Worm (Caenorhabditis elegans) whole organism, late embryonic: Measurements from ENCODE around the gene ret-1.

ENCODE experiments used
- C08G9.2 ChIP-seq: sonication (generic microtip); optimal IDR thresholded peaks from 2 replicates; lab custom pipeline; 2016; ENCODE audit warnings: mild to moderate bottlenecking, missing genetic modification characterization, moderate library complexity, missing compliant biosample characterization
- C38D4.7 ChIP-seq: fragments of 200-800 bp; sonication (Bioruptor generic); optimal IDR thresholded peaks from 2 replicates; lab custom pipeline; 2018; ENCODE audit warnings: mild to moderate bottlenecking, missing genetic modification characterization, moderate library complexity, missing compliant biosample characterization
- F13H6.1 ChIP-seq: sonication (generic microtip); optimal IDR thresholded peaks from 2 replicates; lab custom pipeline; 2016; ENCODE audit warnings: missing genetic modification characterization, missing compliant biosample characterization
- Y22D7AL.16 ChIP-seq: sonication (generic microtip); optimal IDR thresholded peaks from 2 replicates; lab custom pipeline; 2016; ENCODE audit warnings: missing genetic modification characterization, missing compliant biosample characterization
- ahr-1 ChIP-seq: sonication (generic microtip); optimal IDR thresholded peaks from 2 replicates; lab custom pipeline; 2016; ENCODE audit warnings: missing genetic modification characterization, missing compliant biosample characterization
- ama-1 ChIP-seq: fragments of 150-350 bp; optimal IDR thresholded peaks from 2 replicates; lab custom pipeline; 2014
- ceh-14 ChIP-seq: sonication (generic microtip); optimal IDR thresholded peaks from 2 replicates; lab custom pipeline; 2016; ENCODE audit warnings: missing genotype, missing genetic modification characterization, missing compliant biosample characterization
- ceh-18 ChIP-seq: sonication (generic microtip); optimal IDR thresholded peaks from 2 replicates; lab custom pipeline; 2016; ENCODE audit warnings: missing genetic modification characterization, missing compliant biosample characterization
- ceh-2 ChIP-seq: sonication (generic microtip); optimal IDR thresholded peaks from 2 replicates; lab custom pipeline; 2016; ENCODE audit warnings: missing genotype, missing genetic modification characterization, missing compliant biosample characterization
- ceh-22 ChIP-seq: sonication (generic microtip); optimal IDR thresholded peaks from 2 replicates; lab custom pipeline; 2017; ENCODE audit warnings: missing biosample characterization, missing genetic modification characterization
- ceh-24 ChIP-seq: sonication (generic microtip); optimal IDR thresholded peaks from 2 replicates; lab custom pipeline; 2016; ENCODE audit warnings: mild to moderate bottlenecking, missing genetic modification characterization, missing compliant biosample characterization
- ceh-30 ChIP-seq: fragments of 150-350 bp; optimal IDR thresholded peaks from 2 replicates; lab custom pipeline; 2014; ENCODE audit warnings: missing biosample characterization, missing genetic modification characterization
- ceh-31 ChIP-seq: sonication (generic microtip); optimal IDR thresholded peaks from 2 replicates; lab custom pipeline; 2016; ENCODE audit warnings: missing genetic modification characterization, missing compliant biosample characterization
- ceh-45 ChIP-seq: fragments of 200-800 bp; sonication (Bioruptor generic); IDR thresholded peaks from 2 replicates; pipeline ENCODE4 v1.3.6; 2022; ENCODE audit warnings: missing genetic modification reagents, missing genetic modification characterization, missing compliant biosample characterization
- ceh-48 ChIP-seq: sonication (generic microtip); optimal IDR thresholded peaks from 2 replicates; lab custom pipeline; 2016; ENCODE audit warnings: missing genetic modification characterization, inconsistent platforms, missing compliant biosample characterization
- ceh-9 ChIP-seq: sonication (generic microtip); optimal IDR thresholded peaks from 2 replicates; lab custom pipeline; 2016; ENCODE audit warnings: mild to moderate bottlenecking, missing genetic modification characterization, inconsistent platforms, missing compliant biosample characterization
- che-1 ChIP-seq: sonication (generic microtip); optimal IDR thresholded peaks from 2 replicates; lab custom pipeline; 2016; ENCODE audit warnings: mild to moderate bottlenecking, missing genetic modification characterization, missing compliant biosample characterization
- elt-2 ChIP-seq: sonication (generic microtip); optimal IDR thresholded peaks from 2 replicates; lab custom pipeline; 2016; ENCODE audit warnings: missing genetic modification reagents, missing genetic modification characterization, missing compliant biosample characterization
- elt-4 ChIP-seq: sonication (generic microtip); optimal IDR thresholded peaks from 2 replicates; lab custom pipeline; 2016; ENCODE audit warnings: missing genetic modification characterization, missing compliant biosample characterization
- eyg-1 ChIP-seq: sonication (generic microtip); optimal IDR thresholded peaks from 2 replicates; lab custom pipeline; 2016; ENCODE audit warnings: missing genotype, missing genetic modification characterization, missing compliant biosample characterization
- fax-1 ChIP-seq: sonication (generic microtip); optimal IDR thresholded peaks from 2 replicates; lab custom pipeline; 2016; ENCODE audit warnings: missing genotype, missing genetic modification characterization, missing compliant biosample characterization
- fkh-6 ChIP-seq: sonication (generic microtip); optimal IDR thresholded peaks from 2 replicates; lab custom pipeline; 2016; ENCODE audit warnings: missing genetic modification characterization, missing compliant biosample characterization
- hlh-13 ChIP-seq: fragments of 200-800 bp; sonication (Bioruptor generic); optimal IDR thresholded peaks from 2 replicates; lab custom pipeline; 2018; ENCODE audit warnings: mild to moderate bottlenecking, missing genetic modification characterization, missing compliant biosample characterization
- hlh-15 ChIP-seq: sonication (generic microtip); optimal IDR thresholded peaks from 2 replicates; lab custom pipeline; 2016; ENCODE audit warnings: missing genetic modification characterization, missing compliant biosample characterization
- hlh-30 ChIP-seq: sonication (generic microtip); optimal IDR thresholded peaks from 2 replicates; lab custom pipeline; 2017; ENCODE audit warnings: antibody characterized with exemption, missing genetic modification characterization, missing compliant biosample characterization; ENCODE audit not compliant: insufficient read depth
- hlh-8 ChIP-seq: sonication (generic microtip); optimal IDR thresholded peaks from 2 replicates; lab custom pipeline; 2016; ENCODE audit warnings: missing genotype, missing genetic modification characterization, missing compliant biosample characterization
- lin-11 ChIP-seq: fragments of 200-800 bp; sonication (Bioruptor generic); optimal IDR thresholded peaks from 2 replicates; lab custom pipeline; 2018; ENCODE audit warnings: mild to moderate bottlenecking, missing genetic modification characterization, missing compliant biosample characterization
- madf-2 ChIP-seq: sonication (generic microtip); optimal IDR thresholded peaks from 2 replicates; lab custom pipeline; 2017; ENCODE audit warnings: missing genetic modification characterization, missing compliant biosample characterization
- nfya-1 ChIP-seq: sonication (generic microtip); optimal IDR thresholded peaks from 2 replicates; lab custom pipeline; 2017; ENCODE audit warnings: missing genetic modification characterization, mild to moderate bottlenecking, missing compliant biosample characterization, antibody characterized with exemption, moderate library complexity
- nhr-11 ChIP-seq: fragments of 150-350 bp; optimal IDR thresholded peaks from 2 replicates; lab custom pipeline; 2014; ENCODE audit warnings: missing biosample characterization, missing genetic modification characterization
- nhr-232 ChIP-seq: sonication (generic microtip); optimal IDR thresholded peaks from 2 replicates; lab custom pipeline; 2016; ENCODE audit warnings: missing genetic modification characterization, missing compliant biosample characterization
- odd-2 ChIP-seq: sonication (generic microtip); optimal IDR thresholded peaks from 2 replicates; lab custom pipeline; 2017; ENCODE audit warnings: antibody characterized with exemption, mild to moderate bottlenecking, missing genetic modification characterization, missing compliant biosample characterization
- pax-1 ChIP-seq: fragments of 150-350 bp; optimal IDR thresholded peaks from 2 replicates; lab custom pipeline; 2014; ENCODE audit warnings: missing biosample characterization, missing genetic modification characterization
- pha-4 ChIP-seq: fragments of 150-350 bp; optimal IDR thresholded peaks from 2 replicates; lab custom pipeline; 2018; ENCODE audit warnings: missing biosample characterization, missing genetic modification reagents, missing genetic modification characterization
- pqm-1 ChIP-seq: sonication (generic microtip); optimal IDR thresholded peaks from 2 replicates; lab custom pipeline; 2016; ENCODE audit warnings: missing genetic modification characterization, missing compliant biosample characterization
- ref-2 ChIP-seq: sonication (generic microtip); optimal IDR thresholded peaks from 2 replicates; lab custom pipeline; 2016; ENCODE audit warnings: missing genetic modification characterization, missing compliant biosample characterization
- rnt-1 ChIP-seq: sonication (generic microtip); optimal IDR thresholded peaks from 2 replicates; lab custom pipeline; 2016; ENCODE audit warnings: missing genetic modification characterization, missing compliant biosample characterization
- sdc-2 ChIP-seq: sonication (generic microtip); optimal IDR thresholded peaks from 2 replicates; lab custom pipeline; 2016; ENCODE audit warnings: missing genotype, missing genetic modification characterization, missing compliant biosample characterization
- sox-4 ChIP-seq: sonication (generic microtip); optimal IDR thresholded peaks from 2 replicates; lab custom pipeline; 2017; ENCODE audit warnings: mild to moderate bottlenecking, missing genetic modification characterization, inconsistent platforms, missing compliant biosample characterization
- syd-9 ChIP-seq: sonication (generic microtip); optimal IDR thresholded peaks from 2 replicates; lab custom pipeline; 2016; ENCODE audit warnings: mild to moderate bottlenecking, missing genetic modification characterization, moderate library complexity, missing compliant biosample characterization
- tbx-2 ChIP-seq: sonication (generic microtip); optimal IDR thresholded peaks from 2 replicates; lab custom pipeline; 2016; ENCODE audit warnings: missing genetic modification characterization, missing compliant biosample characterization
- tbx-7 ChIP-seq: sonication (generic microtip); optimal IDR thresholded peaks from 2 replicates; lab custom pipeline; 2016; ENCODE audit warnings: missing genotype, missing genetic modification characterization, missing compliant biosample characterization
- ttx-3 ChIP-seq: sonication (generic microtip); optimal IDR thresholded peaks from 2 replicates; lab custom pipeline; 2016; ENCODE audit warnings: missing genetic modification reagents, missing genetic modification characterization, missing compliant biosample characterization
- unc-3 ChIP-seq, 2 experiments: fragments of 200-800 bp in 1 of 2; sonication (Bioruptor generic) in 1 of 2; sonication (generic microtip) in 1 of 2; conservative IDR thresholded peaks in 1 of 2; optimal IDR thresholded peaks in 1 of 2; 2 replicates each; pipeline versions ENCODE4 v1.3.6 to Lab custom; 2016 to 2022; ENCODE audit warnings: missing compliant biosample characterization in 2 of 2, missing genetic modification characterization in 2 of 2, missing genetic modification reagents in 1 of 2
- unc-55 ChIP-seq: sonication (generic microtip); optimal IDR thresholded peaks from 2 replicates; lab custom pipeline; 2017; ENCODE audit warnings: missing biosample characterization, missing genetic modification reagents, missing genetic modification characterization
- unc-86 ChIP-seq: sonication (generic microtip); optimal IDR thresholded peaks from 2 replicates; lab custom pipeline; 2016; ENCODE audit warnings: missing genetic modification characterization, missing compliant biosample characterization

The ret-1 gene

DNA sequence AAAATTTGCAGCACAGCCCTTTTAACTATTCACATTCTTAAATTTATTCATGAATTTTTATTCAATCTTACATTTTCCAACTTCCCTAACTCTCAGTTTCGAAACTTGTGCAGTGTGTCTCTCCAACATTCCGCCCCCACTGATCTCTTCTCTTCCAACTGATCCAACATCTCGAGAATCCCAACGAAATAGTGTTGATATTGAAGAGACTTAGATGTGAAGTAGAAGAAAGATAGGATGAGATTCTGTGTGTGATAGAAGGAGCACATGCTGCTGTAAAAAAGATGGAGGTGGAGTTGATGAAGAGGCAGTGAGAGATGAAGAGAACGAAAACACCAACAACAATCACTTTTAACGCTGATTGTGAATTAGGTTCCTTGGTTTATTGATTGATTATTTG is 26.9 kb downstream of the ret-1 start:
- no peak for TF ChIP-seq pax-1 (tag; lab: Kevin White, UChicago)
- TF ChIP-seq elt-4, result no peak
- no peak for TF ChIP-seq nhr-232 (tag; lab: Kevin White, UChicago)
- TF ChIP-seq unc-55, result peak; percentile 24
- TF ChIP-seq Y22D7AL.16 (tag; lab: Kevin White, UChicago), result no peak
- no peak for TF ChIP-seq C08G9.2 (tag; lab: Kevin White, UChicago)
- no peak for TF ChIP-seq fax-1
- TF ChIP-seq ceh-9 (tag; lab: Kevin White, UChicago), result no peak
- no peak for TF ChIP-seq fkh-6
- TF ChIP-seq che-1, result no peak
- no peak for TF ChIP-seq ceh-31
- TF ChIP-seq hlh-15, result no peak
- TF ChIP-seq unc-86 (tag; lab: Kevin White, UChicago), result no peak
- TF ChIP-seq F13H6.1 (tag; lab: Kevin White, UChicago), result no peak
- no peak for TF ChIP-seq ttx-3 (tag; lab: Kevin White, UChicago)
- peak; percentile 29 for TF ChIP-seq ceh-18 (tag; lab: Kevin White, UChicago)
- no peak for TF ChIP-seq ceh-30 (tag; lab: Kevin White, UChicago)

DNA sequence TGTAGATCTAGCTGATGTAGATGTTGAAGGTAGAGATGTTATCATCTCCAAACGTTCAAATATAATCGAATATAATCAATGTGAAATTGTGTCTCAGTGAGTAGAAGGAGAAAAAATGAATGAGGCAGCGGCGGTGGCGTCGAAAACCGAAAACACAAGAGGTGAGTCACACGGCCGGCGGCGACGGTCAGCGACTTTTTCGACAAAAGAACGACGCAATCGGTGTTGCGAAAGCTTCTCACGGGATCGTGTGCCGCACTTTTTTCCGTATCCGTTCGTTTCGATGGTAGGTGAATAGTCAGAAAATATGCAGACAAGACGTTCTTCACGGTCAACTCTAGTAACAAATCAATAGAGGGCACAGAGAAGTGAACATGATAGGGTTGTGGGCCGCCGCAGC is 31.7 kb downstream of the ret-1 start, which contains the start of gene rin-1:
Gene rin-1 (minus strand): TSS at position 101 of the 400 bp plus-strand sequence.
- no peak for TF ChIP-seq elt-4
- TF ChIP-seq F13H6.1 (tag; lab: Kevin White, UChicago), result no peak
- TF ChIP-seq, all 69 proteins: peak for 0

DNA sequence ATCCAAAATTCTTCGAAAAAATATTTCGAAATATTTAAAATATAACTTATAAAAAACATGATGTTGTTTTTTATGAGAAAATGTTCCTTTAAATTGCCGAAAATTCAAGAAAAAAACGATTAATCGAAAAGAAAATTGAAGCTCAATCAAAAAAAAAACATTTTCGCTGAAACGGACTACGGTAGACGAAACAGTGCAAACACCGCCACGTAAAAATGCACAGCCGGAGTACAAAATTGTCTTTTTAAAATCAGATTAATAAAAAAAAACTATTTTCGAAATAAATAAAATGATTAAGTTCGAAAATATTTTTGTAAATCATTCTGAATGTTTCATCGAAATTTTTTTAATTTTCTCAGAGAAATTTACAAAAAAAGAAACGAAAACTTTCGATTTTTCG is 33.6 kb downstream of the ret-1 start:
- TF ChIP-seq ahr-1 (tag; lab: Kevin White, UChicago), result no peak
- no peak for TF ChIP-seq unc-3 (GFP tag; conservative IDR thresholded peaks at IDR 0.05; lab: Robert Waterston, UW)
- no peak for TF ChIP-seq unc-3 (tag; optimal IDR thresholded peaks at IDR 0.05; lab: Kevin White, UChicago)
- no peak for TF ChIP-seq sdc-2 (tag; lab: Kevin White, UChicago)
- TF ChIP-seq nhr-11 (tag; lab: Kevin White, UChicago), result no peak
- TF ChIP-seq syd-9 (tag; lab: Kevin White, UChicago), result no peak
- no peak for TF ChIP-seq eyg-1
- no peak for TF ChIP-seq hlh-13 (GFP tag; lab: Kevin White, UChicago)
- TF ChIP-seq C38D4.7 (GFP tag; lab: Kevin White, UChicago), result no peak
- TF ChIP-seq ceh-9 (tag; lab: Kevin White, UChicago), result no peak
- TF ChIP-seq pax-1 (tag; lab: Kevin White, UChicago), result no peak
- TF ChIP-seq, all 69 proteins: peak for 0

DNA sequence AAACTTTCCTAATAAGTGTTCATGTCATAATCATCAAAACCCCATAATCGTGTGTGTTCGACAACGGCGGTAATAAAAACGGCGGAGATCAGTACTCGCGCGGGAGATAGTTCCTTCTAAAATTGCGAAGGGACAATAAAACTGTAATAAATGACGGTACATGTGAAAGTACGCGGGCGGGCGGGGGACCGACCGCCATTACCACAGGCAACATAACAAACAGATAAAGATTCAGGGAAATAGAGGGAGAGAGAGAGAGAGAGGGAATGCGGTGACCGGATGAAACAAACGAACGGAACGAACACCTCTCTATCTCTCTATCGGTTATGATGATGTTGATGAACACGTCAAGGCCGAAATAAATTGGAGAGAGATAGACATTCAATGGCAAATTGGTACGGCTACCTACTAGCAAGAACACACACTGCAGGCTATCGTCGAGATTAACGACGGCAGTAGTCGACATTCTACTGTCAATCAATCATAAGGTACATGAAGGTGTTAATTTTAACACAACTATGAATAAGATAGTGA is 40.9 kb downstream of the ret-1 start:
- TF ChIP-seq elt-4 (no peak), pha-4 (tag; lab: Kevin White, UChicago) (no peak), ceh-48 (tag; lab: Kevin White, UChicago) (no peak), ama-1 (lab: Kevin White, UChicago) (no peak), unc-55 (peak; percentile 26), ceh-31 (peak; percentile 18), ceh-14 (tag; lab: Kevin White, UChicago) (no peak), ceh-45 (GFP tag; lab: Robert Waterston, UW) (no peak), nfya-1 (tag; lab: Kevin White, UChicago) (no peak), ceh-30 (tag; lab: Kevin White, UChicago) (no peak), tbx-2 (tag; lab: Kevin White, UChicago) (peak; percentile 41), rnt-1 (tag; lab: Kevin White, UChicago) (peak; percentile 53), ttx-3 (tag; lab: Kevin White, UChicago) (no peak), pqm-1 (tag; lab: Kevin White, UChicago) (no peak), eyg-1 (no peak), ceh-24 (tag; lab: Kevin White, UChicago) (no peak), ceh-18 (tag; lab: Kevin White, UChicago) (no peak), elt-2 (tag; lab: Kevin White, UChicago) (no peak), hlh-30 (tag; lab: Kevin White, UChicago) (no peak), madf-2 (tag; lab: Kevin White, UChicago) (no peak), Y22D7AL.16 (tag; lab: Kevin White, UChicago) (no peak), ceh-22 (no peak), ceh-2 (tag; lab: Kevin White, UChicago) (no peak), lin-11 (no peak), hlh-8 (tag; lab: Kevin White, UChicago) (no peak), ref-2 (tag; lab: Kevin White, UChicago) (peak; percentile 27), nhr-232 (tag; lab: Kevin White, UChicago) (no peak), sox-4 (tag; lab: Kevin White, UChicago) (no peak), hlh-15 (no peak), tbx-7 (tag; lab: Kevin White, UChicago) (no peak), fax-1 (no peak), odd-2 (tag; lab: Kevin White, UChicago) (no peak)
